Fruit fly (Drosophila melanogaster): ENCODE results near the gene CG16721.
A peak's percentile ranks its signal among the peaks of the same experiment; 100 is the strongest.

CG16721 gene

dm6 chrX:5916494-5917309 lies 37.0 kb downstream of the CG16721 start, which contains the start of the genes Shmt and CG3726:
Gene Shmt (minus strand): TSS chrX:5916797.
Gene CG3726 (plus strand): TSS chrX:5917097.
- TF ChIP-seq cic (GFP tag; optimal IDR thresholded peaks at IDR 0.05) = peak; percentile 23
- TF ChIP-seq pad (GFP tag; optimal IDR thresholded peaks at IDR 0.05) = peak; percentile 20
- peak; percentile 40 for TF ChIP-seq CG1620 (GFP tag; optimal IDR thresholded peaks at IDR 0.05)
- no peak for TF ChIP-seq CG14711 (tag; optimal IDR thresholded peaks at IDR 0.05)
- TF ChIP-seq bab1 (GFP tag; optimal IDR thresholded peaks at IDR 0.05) = peak; percentile 52
- no peak for TF ChIP-seq Clk (GFP tag; optimal IDR thresholded peaks at IDR 0.05)
- TF ChIP-seq CG7101 (tag; optimal IDR thresholded peaks at IDR 0.05) = peak; percentile 47
- TF ChIP-seq Crg-1 (GFP tag; optimal IDR thresholded peaks at IDR 0.05) = peak; percentile 56
- TF ChIP-seq Mnt (GFP tag; optimal IDR thresholded peaks at IDR 0.05) = peak; percentile 21

dm6 chrX:5917310-5917988 lies 37.8 kb downstream of the CG16721 start:
- no peak for TF ChIP-seq CG7045 (GFP tag; optimal IDR thresholded peaks at IDR 0.05)
- TF ChIP-seq tj (GFP tag; optimal IDR thresholded peaks at IDR 0.05) = peak; percentile 91

DNA sequence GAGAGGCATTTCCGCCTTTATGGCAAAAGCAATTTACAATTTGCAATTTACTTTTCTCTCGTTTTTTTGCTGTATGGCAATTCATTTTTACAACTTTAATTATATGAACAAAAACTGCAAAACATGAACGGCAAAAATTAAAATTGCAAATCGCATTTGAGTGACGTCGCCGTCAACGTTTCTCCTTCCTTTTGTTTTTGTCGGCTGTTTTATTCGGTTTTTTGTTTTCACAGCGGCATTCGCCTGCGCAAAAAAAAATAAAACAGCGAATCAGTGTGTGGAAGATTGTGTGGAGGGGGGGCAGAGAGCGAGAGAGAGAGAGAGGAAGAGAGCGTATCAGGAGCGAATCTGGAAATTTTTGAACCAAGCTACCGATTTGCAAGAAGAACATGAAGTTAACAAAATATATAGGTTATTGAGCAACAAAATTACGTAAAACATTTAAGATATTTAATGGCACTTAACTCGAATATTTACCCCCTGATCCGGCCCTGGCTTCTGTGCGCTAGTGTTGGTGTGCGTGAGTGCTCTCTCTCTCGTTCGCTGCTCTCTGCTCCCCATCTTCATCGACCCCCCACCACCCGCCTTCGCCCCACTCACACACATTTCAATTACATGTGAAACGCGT lies 38.9 kb downstream of the CG16721 start:
- peak; percentile 99 for TF ChIP-seq CG7101 (tag; optimal IDR thresholded peaks at IDR 0.05)
- peak; percentile 94 for TF ChIP-seq CG1620 (GFP tag; optimal IDR thresholded peaks at IDR 0.05)
- peak; percentile 94 for TF ChIP-seq CG11617 (GFP tag; optimal IDR thresholded peaks at IDR 0.05)
- peak; percentile 96 for TF ChIP-seq CG33017 (tag; optimal IDR thresholded peaks at IDR 0.05)
- peak; percentile 88 for TF ChIP-seq CG5204 (GFP tag; optimal IDR thresholded peaks at IDR 0.05)
- peak; percentile 97 for TF ChIP-seq Hr96 (GFP tag; optimal IDR thresholded peaks at IDR 0.05)
- peak; percentile 94 for TF ChIP-seq Mnt (GFP tag; optimal IDR thresholded peaks at IDR 0.05)
- TF ChIP-seq cic (GFP tag; optimal IDR thresholded peaks at IDR 0.05) = peak; percentile 90
- peak; percentile 96 for TF ChIP-seq CG14711 (tag; optimal IDR thresholded peaks at IDR 0.05)
- TF ChIP-seq toe (GFP tag; optimal IDR thresholded peaks at IDR 0.05) = peak; percentile 88
- TF ChIP-seq Crg-1 (GFP tag; optimal IDR thresholded peaks at IDR 0.05) = peak; percentile 98
- peak; percentile 96 for TF ChIP-seq kay (GFP tag; ENCODE audit: borderline replicate concordance)
- peak; percentile 91 for TF ChIP-seq bab1 (GFP tag; optimal IDR thresholded peaks at IDR 0.05)
- TF ChIP-seq tj (GFP tag; optimal IDR thresholded peaks at IDR 0.05) = peak; percentile 81
- no peak for TF ChIP-seq cnc (optimal IDR thresholded peaks at IDR 0.05)
- peak; percentile 94 for TF ChIP-seq pad (GFP tag; optimal IDR thresholded peaks at IDR 0.05)
- TF ChIP-seq Clk (GFP tag; optimal IDR thresholded peaks at IDR 0.05) = peak; percentile 81
- TF ChIP-seq ovo (GFP tag; optimal IDR thresholded peaks at IDR 0.05) = peak; percentile 38
- peak; percentile 96 for TF ChIP-seq CG12768 (GFP tag; optimal IDR thresholded peaks at IDR 0.05)
- TF ChIP-seq CG7045 (GFP tag; optimal IDR thresholded peaks at IDR 0.05) = peak; percentile 92

- TF ChIP-seq CG1620 (GFP tag; optimal IDR thresholded peaks at IDR 0.05) (no peak), CG33017 (tag; optimal IDR thresholded peaks at IDR 0.05) (peak; percentile 31), CG12768 (GFP tag; optimal IDR thresholded peaks at IDR 0.05) (no peak), bab1 (GFP tag; optimal IDR thresholded peaks at IDR 0.05) (no peak), toe (GFP tag; optimal IDR thresholded peaks at IDR 0.05) (no peak), CG14711 (tag; optimal IDR thresholded peaks at IDR 0.05) (peak; percentile 35), cnc (optimal IDR thresholded peaks at IDR 0.05) (no peak), ovo (GFP tag; optimal IDR thresholded peaks at IDR 0.05) (no peak), CG11617 (GFP tag; optimal IDR thresholded peaks at IDR 0.05) (peak; percentile 69), Mnt (GFP tag; optimal IDR thresholded peaks at IDR 0.05) (peak; percentile 49), Clk (GFP tag; optimal IDR thresholded peaks at IDR 0.05) (no peak), CG7045 (GFP tag; optimal IDR thresholded peaks at IDR 0.05) (no peak), CG7101 (tag; optimal IDR thresholded peaks at IDR 0.05) (peak; percentile 69), cic (GFP tag; optimal IDR thresholded peaks at IDR 0.05) (peak; percentile 67), pad (GFP tag; optimal IDR thresholded peaks at IDR 0.05) (peak; percentile 3), Hr96 (GFP tag; optimal IDR thresholded peaks at IDR 0.05) (no peak), tj (GFP tag; optimal IDR thresholded peaks at IDR 0.05) (peak; percentile 55), Crg-1 (GFP tag; optimal IDR thresholded peaks at IDR 0.05) (no peak), kay (GFP tag; ENCODE audit: borderline replicate concordance) (peak; percentile 44), CG5204 (GFP tag; optimal IDR thresholded peaks at IDR 0.05) (peak; percentile 45)
These were observed 41.3 kb downstream of the CG16721 start for dm6 chrX:5920932-5921331.

- TF ChIP-seq cnc (optimal IDR thresholded peaks at IDR 0.05) (no peak), CG14711 (tag; optimal IDR thresholded peaks at IDR 0.05) (no peak), CG7045 (GFP tag; optimal IDR thresholded peaks at IDR 0.05) (no peak)
These were observed 42.4 kb downstream of the CG16721 start for dm6 chrX:5922057-5922456.

- TF ChIP-seq CG5204 (GFP tag; optimal IDR thresholded peaks at IDR 0.05) = no peak
- no peak for TF ChIP-seq toe (GFP tag; optimal IDR thresholded peaks at IDR 0.05)
- no peak for TF ChIP-seq CG33017 (tag; optimal IDR thresholded peaks at IDR 0.05)
- TF ChIP-seq ovo (GFP tag; optimal IDR thresholded peaks at IDR 0.05) = no peak
- no peak for TF ChIP-seq cic (GFP tag; optimal IDR thresholded peaks at IDR 0.05)
These were observed 43.5 kb downstream of the CG16721 start for dm6 chrX:5923124-5923523.
